Worm (Caenorhabditis elegans) whole organism, L2 larva: ENCODE results near the gene F34D10.3.

Source experiments
- nhr-10 ChIP-seq: sonication (generic microtip); optimal IDR thresholded peaks from 2 replicates; lab custom pipeline; 2017; ENCODE audit warnings: missing biosample characterization, missing genetic modification characterization
- nhr-12 ChIP-seq: fragments of 150-350 bp; optimal IDR thresholded peaks from 2 replicates; lab custom pipeline; 2014; ENCODE audit warnings: missing biosample characterization, missing genetic modification characterization
- nhr-237 ChIP-seq: fragments of 150-350 bp; optimal IDR thresholded peaks from 2 replicates; lab custom pipeline; 2014; ENCODE audit warnings: missing biosample characterization, missing genetic modification characterization
- skn-1 ChIP-seq: sonication (generic microtip); optimal IDR thresholded peaks from 2 replicates; lab custom pipeline; 2017; ENCODE audit warnings: missing biosample characterization, missing genetic modification characterization
- ztf-11 ChIP-seq: sonication (generic microtip); optimal IDR thresholded peaks from 2 replicates; lab custom pipeline; 2017; ENCODE audit warnings: missing biosample characterization, missing genetic modification characterization

ce11 chrIII:3723726-3724125 lies 10.3 kb upstream of the F34D10.3 start:
- TF ChIP-seq ztf-11 (no peak), nhr-10 (tag; lab: Kevin White, UChicago) (no peak), nhr-237 (tag; lab: Kevin White, UChicago) (no peak), nhr-12 (tag; lab: Kevin White, UChicago) (no peak), skn-1 (tag; lab: Kevin White, UChicago) (no peak)
